Worm (Caenorhabditis elegans) whole organism, young adult: ENCODE data around the gene sft-4.

Experiments used
- B0019.2 ChIP-seq: fragments of 200-800 bp; sonication (Bioruptor generic); conservative IDR thresholded peaks from 2 replicates; pipeline ENCODE4 v1.3.6; 2022; ENCODE audit warnings: missing genetic modification reagents, missing genetic modification characterization, missing compliant biosample characterization
- B0261.1 ChIP-seq: sonication (generic microtip); optimal IDR thresholded peaks from 2 replicates; lab custom pipeline; 2016; ENCODE audit warnings: mild to moderate bottlenecking, missing genetic modification characterization, moderate library complexity, missing compliant biosample characterization
- B0336.3 ChIP-seq: fragments of 200-800 bp; sonication (Bioruptor generic); IDR thresholded peaks from 2 replicates; pipeline ENCODE4 v1.3.6; 2022; ENCODE audit warnings: missing genetic modification characterization, missing compliant biosample characterization
- D2030.7 ChIP-seq: fragments of 200-800 bp; sonication (Bioruptor generic); IDR thresholded peaks from 2 replicates; pipeline ENCODE4 v1.3.6; 2022; ENCODE audit warnings: missing genetic modification reagents, missing genetic modification characterization, missing compliant biosample characterization
- F23B12.7 ChIP-seq: sonication (generic microtip); optimal IDR thresholded peaks from 2 replicates; lab custom pipeline; 2017; ENCODE audit warnings: missing genetic modification characterization, mild to moderate bottlenecking, missing compliant biosample characterization, antibody characterized with exemption, moderate library complexity; ENCODE audit not compliant: insufficient read depth
- F57A8.1 ChIP-seq: fragments of 200-800 bp; sonication (Bioruptor generic); optimal IDR thresholded peaks from 2 replicates; lab custom pipeline; 2018; ENCODE audit warnings: mild to moderate bottlenecking, missing genetic modification characterization, moderate library complexity, missing compliant biosample characterization
- K12H6.12 ChIP-seq: fragments of 200-800 bp; sonication (Bioruptor generic); optimal IDR thresholded peaks from 2 replicates; lab custom pipeline; 2018; ENCODE audit warnings: mild to moderate bottlenecking, missing genetic modification characterization, missing compliant biosample characterization
- T07F8.4 ChIP-seq: sonication (generic microtip); optimal IDR thresholded peaks from 2 replicates; lab custom pipeline; 2016; ENCODE audit warnings: mild to moderate bottlenecking, missing genetic modification characterization, moderate library complexity, missing compliant biosample characterization
- Y67H2A.10 ChIP-seq: fragments of 200-800 bp; sonication (Bioruptor generic); conservative IDR thresholded peaks from 2 replicates; pipeline ENCODE4 v1.3.6; 2022; ENCODE audit warnings: missing genetic modification reagents, missing genetic modification characterization, missing compliant biosample characterization
- akir-1 ChIP-seq: fragments of 200-800 bp; sonication (Bioruptor generic); optimal IDR thresholded peaks from 2 replicates; lab custom pipeline; 2018; ENCODE audit warnings: mild to moderate bottlenecking, missing genetic modification characterization, moderate library complexity, missing compliant biosample characterization
- atf-7 ChIP-seq: sonication (generic microtip); optimal IDR thresholded peaks from 2 replicates; lab custom pipeline; 2017; ENCODE audit warnings: mild to moderate bottlenecking, missing genetic modification characterization, missing compliant biosample characterization
- bed-2 ChIP-seq: fragments of 200-800 bp; sonication (Bioruptor generic); IDR thresholded peaks from 2 replicates; pipeline ENCODE4 v1.3.6; 2022; ENCODE audit warnings: missing genetic modification reagents, missing genetic modification characterization, missing compliant biosample characterization
- ceh-100 ChIP-seq: fragments of 200-800 bp; sonication (Bioruptor generic); IDR thresholded peaks from 2 replicates; pipeline ENCODE4 v1.3.6; 2022; ENCODE audit warnings: missing genetic modification reagents, missing genetic modification characterization, missing compliant biosample characterization
- ceh-40 ChIP-seq: fragments of 200-800 bp; sonication (Bioruptor generic); IDR thresholded peaks from 2 replicates; pipeline ENCODE4 v1.3.6; 2022; ENCODE audit warnings: missing genetic modification characterization, missing compliant biosample characterization
- die-1 ChIP-seq: sonication (generic microtip); optimal IDR thresholded peaks from 2 replicates; lab custom pipeline; 2016; ENCODE audit warnings: missing genotype, mild to moderate bottlenecking, missing genetic modification characterization, missing compliant biosample characterization
- egl-18 ChIP-seq: fragments of 200-800 bp; sonication (Bioruptor generic); IDR thresholded peaks from 2 replicates; pipeline ENCODE4 v1.3.6; 2022; ENCODE audit warnings: missing genetic modification reagents, missing genetic modification characterization, missing compliant biosample characterization
- ekl-4 ChIP-seq: fragments of 200-800 bp; sonication (Bioruptor generic); IDR thresholded peaks from 2 replicates; pipeline ENCODE4 v1.3.6; 2022; ENCODE audit warnings: missing genetic modification reagents, missing genetic modification characterization, missing compliant biosample characterization
- fkh-3 ChIP-seq: sonication (generic microtip); optimal IDR thresholded peaks from 2 replicates; lab custom pipeline; 2016; ENCODE audit warnings: mild to moderate bottlenecking, missing genetic modification characterization, missing compliant biosample characterization
- him-1 ChIP-seq: sonication (generic microtip); optimal IDR thresholded peaks from 2 replicates; lab custom pipeline; 2016; ENCODE audit warnings: missing genotype, missing genetic modification reagents, missing genetic modification characterization, missing compliant biosample characterization
- hmg-1.2 ChIP-seq: fragments of 200-800 bp; sonication (Bioruptor generic); IDR thresholded peaks from 2 replicates; pipeline ENCODE4 v1.3.6; 2022; ENCODE audit warnings: missing genetic modification reagents, missing genetic modification characterization, missing compliant biosample characterization
- hmg-20 ChIP-seq: fragments of 200-800 bp; sonication (Bioruptor generic); IDR thresholded peaks from 2 replicates; pipeline ENCODE4 v1.3.6; 2022; ENCODE audit warnings: missing genetic modification reagents, missing genetic modification characterization, missing compliant biosample characterization
- lag-1 ChIP-seq: fragments of 200-800 bp; sonication (Bioruptor generic); IDR thresholded peaks from 2 replicates; pipeline ENCODE4 v1.3.6; 2022; ENCODE audit warnings: missing genetic modification reagents, missing genetic modification characterization, missing compliant biosample characterization
- let-526 ChIP-seq: fragments of 200-800 bp; sonication (Bioruptor generic); IDR thresholded peaks from 2 replicates; pipeline ENCODE4 v1.3.6; 2022; ENCODE audit warnings: missing genetic modification reagents, missing genetic modification characterization, missing compliant biosample characterization
- lsl-1 ChIP-seq: fragments of 200-800 bp; sonication (Bioruptor generic); optimal IDR thresholded peaks from 2 replicates; lab custom pipeline; 2018; ENCODE audit warnings: mild to moderate bottlenecking, missing genetic modification characterization, moderate library complexity, missing compliant biosample characterization
- madf-10 ChIP-seq: sonication (generic microtip); optimal IDR thresholded peaks from 2 replicates; lab custom pipeline; 2016; ENCODE audit warnings: mild to moderate bottlenecking, missing genetic modification characterization, missing compliant biosample characterization
- mcd-1 ChIP-seq: fragments of 200-800 bp; sonication (Bioruptor generic); IDR thresholded peaks from 2 replicates; pipeline ENCODE4 v1.3.6; 2022; ENCODE audit warnings: missing genetic modification reagents, missing genetic modification characterization, missing compliant biosample characterization
- nfyb-1 ChIP-seq: fragments of 200-800 bp; sonication (Bioruptor generic); IDR thresholded peaks from 2 replicates; pipeline ENCODE4 v1.3.6; 2022; ENCODE audit warnings: missing genetic modification reagents, missing genetic modification characterization, missing compliant biosample characterization
- nhr-179 ChIP-seq: sonication (generic microtip); optimal IDR thresholded peaks from 2 replicates; lab custom pipeline; 2016; ENCODE audit warnings: mild to moderate bottlenecking, missing genetic modification characterization, missing compliant biosample characterization
- nhr-27 ChIP-seq: fragments of 200-800 bp; sonication (Bioruptor generic); optimal IDR thresholded peaks from 2 replicates; lab custom pipeline; 2018; ENCODE audit warnings: mild to moderate bottlenecking, missing genetic modification characterization, moderate library complexity, missing compliant biosample characterization
- rec-8 ChIP-seq, 2 experiments: sonication (generic microtip); optimal IDR thresholded peaks; 2 replicates each; lab custom pipeline; 2016; ENCODE audit warnings: mild to moderate bottlenecking in 2 of 2, missing genetic modification characterization in 2 of 2, missing genetic modification reagents in 2 of 2, missing genotype in 2 of 2, missing biosample characterization in 1 of 2, missing compliant biosample characterization in 1 of 2, moderate library complexity in 1 of 2
- rpc-1 ChIP-seq, 2 experiments: fragments of 150-350 bp in 1 of 2; sonication (generic microtip) in 1 of 2; optimal IDR thresholded peaks; 2 replicates each; lab custom pipeline; 2014 to 2018; ENCODE audit warnings: missing biosample characterization in 1 of 2, missing genetic modification characterization in 1 of 2, missing genetic modification reagents in 1 of 2, missing genotype in 1 of 2
- sdz-38 ChIP-seq: sonication (generic microtip); optimal IDR thresholded peaks from 2 replicates; lab custom pipeline; 2016; ENCODE audit warnings: missing genotype, missing genetic modification characterization, missing compliant biosample characterization
- sea-2 ChIP-seq: fragments of 200-800 bp; sonication (Bioruptor generic); IDR thresholded peaks from 2 replicates; pipeline ENCODE4 v1.3.6; 2022; ENCODE audit warnings: missing genetic modification characterization, missing compliant biosample characterization
- snpc-1.1 ChIP-seq: sonication (generic microtip); optimal IDR thresholded peaks from 2 replicates; lab custom pipeline; 2017; ENCODE audit warnings: missing genetic modification characterization, mild to moderate bottlenecking, missing compliant biosample characterization, antibody characterized with exemption, moderate library complexity, missing genotype, missing genetic modification reagents; ENCODE audit not compliant: insufficient read depth
- snpc-4 ChIP-seq, 5 experiments: fragments of 150-350 bp in 1 of 5; sonication (generic microtip) in 4 of 5; optimal IDR thresholded peaks; 2 replicates each; lab custom pipeline; 2014 to 2018; ENCODE audit warnings: missing genetic modification characterization in 5 of 5, missing biosample characterization in 3 of 5, antibody characterized with exemption in 2 of 5, mild to moderate bottlenecking in 2 of 5, missing compliant biosample characterization in 2 of 5, missing genotype in 2 of 5, moderate library complexity in 2 of 5, missing genetic modification reagents in 1 of 5
- somi-1 ChIP-seq: fragments of 200-800 bp; sonication (Bioruptor generic); optimal IDR thresholded peaks from 2 replicates; lab custom pipeline; 2018; ENCODE audit warnings: mild to moderate bottlenecking, missing genetic modification characterization, missing compliant biosample characterization
- tbx-9 ChIP-seq: sonication (generic microtip); optimal IDR thresholded peaks from 2 replicates; lab custom pipeline; 2016; ENCODE audit warnings: borderline replicate concordance, missing genetic modification characterization, inconsistent platforms, missing compliant biosample characterization
- xnd-1 ChIP-seq: sonication (generic microtip); optimal IDR thresholded peaks from 2 replicates; lab custom pipeline; 2016; ENCODE audit warnings: missing genotype, missing genetic modification reagents, missing genetic modification characterization, missing compliant biosample characterization
- ztf-25 ChIP-seq: fragments of 200-800 bp; sonication (Bioruptor generic); IDR thresholded peaks from 2 replicates; pipeline ENCODE4 v1.3.6; 2022; ENCODE audit warnings: missing genetic modification reagents, missing genetic modification characterization, missing compliant biosample characterization
- ztf-28 ChIP-seq: fragments of 200-800 bp; sonication (Bioruptor generic); IDR thresholded peaks from 2 replicates; pipeline ENCODE4 v1.3.6; 2022; ENCODE audit warnings: missing genetic modification reagents, missing genetic modification characterization, missing compliant biosample characterization
- ztf-3 ChIP-seq: fragments of 200-800 bp; sonication (Bioruptor generic); optimal IDR thresholded peaks from 2 replicates; lab custom pipeline; 2018; ENCODE audit warnings: mild to moderate bottlenecking, missing genetic modification characterization, missing compliant biosample characterization

sft-4 gene

ce11 chrX:5801156-5801592, 20.7 kb upstream of the sft-4 start (continued):
- TF ChIP-seq nhr-27 (peak; percentile 66), die-1 (tag; lab: Kevin White, UChicago) (peak; percentile 88), let-526 (peak; percentile 83; the same call in 1 of the 2 replicates), ztf-3 (GFP tag; lab: Kevin White, UChicago) (no peak), hmg-1.2 (peak; percentile 94), B0019.2 (no peak), bed-2 (GFP tag; lab: Robert Waterston, UW) (peak; percentile 55; the same call in 1 of the 2 replicates), F23B12.7 (tag; lab: Kevin White, UChicago) (no peak), xnd-1 (no peak), T07F8.4 (tag; lab: Kevin White, UChicago) (peak; percentile 84), lsl-1 (GFP tag; lab: Kevin White, UChicago) (peak; percentile 27), madf-10 (peak; percentile 84), ekl-4 (GFP tag; lab: Robert Waterston, UW) (peak; percentile 62; the same call in 1 of the 2 replicates), lag-1 (no peak), him-1 (peak; percentile 86), fkh-3 (tag; lab: Kevin White, UChicago) (peak; percentile 58), rpc-1 (optimal IDR thresholded peaks at IDR 0.05; lab: Kevin White, UChicago) (peak; percentile 96), rpc-1 (tag; optimal IDR thresholded peaks at IDR 0.05; lab: Kevin White, UChicago) (peak; percentile 96), somi-1 (GFP tag; lab: Kevin White, UChicago) (peak; percentile 91), D2030.7 (peak; percentile 82), B0261.1 (tag; lab: Kevin White, UChicago) (peak; percentile 99), sdz-38 (tag; lab: Kevin White, UChicago) (no peak), nhr-179 (peak; percentile 41), rec-8 (tag; optimal IDR thresholded peaks at IDR 0.05; lab: Kevin White, UChicago) (peak; percentile 79 to 89), Y67H2A.10 (peak; percentile 35; the same call in 1 of the 2 replicates), tbx-9 (tag; lab: Kevin White, UChicago) (no peak), K12H6.12 (peak; percentile 80), nfyb-1 (GFP tag; lab: Robert Waterston, UW) (peak; percentile 85), mcd-1 (peak; percentile 71), snpc-1.1 (tag; lab: Kevin White, UChicago) (peak; percentile 48), hmg-20 (GFP tag; lab: Robert Waterston, UW) (peak; percentile 70), ztf-28 (GFP tag; lab: Robert Waterston, UW) (0 out of 2 replicates have a peak, but pooled peaks have one; percentile 67), akir-1 (GFP tag; lab: Kevin White, UChicago) (peak; percentile 24), ceh-100 (GFP tag; lab: Robert Waterston, UW) (no peak; the same call in none of the 2 replicates), ztf-25 (peak; percentile 87; the same call in 1 of the 2 replicates), F57A8.1 (GFP tag; lab: Kevin White, UChicago) (peak; percentile 86), ceh-40 (GFP tag; lab: Robert Waterston, UW) (0 out of 2 replicates have a peak, but pooled peaks have one; percentile 56), B0336.3 (GFP tag; lab: Robert Waterston, UW) (peak; percentile 79), sea-2 (GFP tag; lab: Robert Waterston, UW) (peak; percentile 68; the same call in 1 of the 2 replicates), snpc-4 (GFP tag; optimal IDR thresholded peaks at IDR 0.05; lab: Kevin White, UChicago) (peak; percentile 73), snpc-4 (tag; optimal IDR thresholded peaks at IDR 0.05; lab: Kevin White, UChicago) (peak; percentile 11 to 83 (median 78)), egl-18 (GFP tag; lab: Robert Waterston, UW) (no peak), atf-7 (tag; lab: Kevin White, UChicago) (peak; percentile 73)
